Worm (Caenorhabditis elegans): ENCODE data around the gene K02D10.4.

Gene K02D10.4

ce11 chrIII:8782080-8782479 is 2.3 kb upstream of the K02D10.4 start (continued):
- peak; percentile 12 for TF ChIP-seq dpl-1 (GFP tag; optimal IDR thresholded peaks at IDR 0.05)
- TF ChIP-seq spr-3 (GFP tag; optimal IDR thresholded peaks at IDR 0.05) = no peak
- TF ChIP-seq mep-1 (tag; optimal IDR thresholded peaks at IDR 0.05) = no peak
- no peak for TF ChIP-seq zfp-2 (tag; optimal IDR thresholded peaks at IDR 0.05)
- TF ChIP-seq aly-2 (tag; optimal IDR thresholded peaks at IDR 0.05) = no peak
- no peak for TF ChIP-seq T20F7.1 (GFP tag; optimal IDR thresholded peaks at IDR 0.05)
- no peak for TF ChIP-seq nhr-42 (GFP tag; IDR thresholded peaks at IDR 0.05)
- peak; percentile 1 for TF ChIP-seq rbr-2 (tag; optimal IDR thresholded peaks at IDR 0.05)
- TF ChIP-seq ztf-7 (tag; optimal IDR thresholded peaks at IDR 0.05) = no peak
- TF ChIP-seq Y48G9A.11 (GFP tag; IDR thresholded peaks at IDR 0.05) = no peak
- TF ChIP-seq unc-130 (GFP tag; optimal IDR thresholded peaks at IDR 0.05) = no peak
- peak in 1 of 2 experiments; percentile 47 for TF ChIP-seq lsy-2 (tag; optimal IDR thresholded peaks at IDR 0.05)
- no peak for TF ChIP-seq ceh-32 (tag; optimal IDR thresholded peaks at IDR 0.05; ENCODE audit: poor library complexity)
- no peak for TF ChIP-seq F37D6.2 (tag; optimal IDR thresholded peaks at IDR 0.05)
- peak; percentile 4 for TF ChIP-seq nhr-11 (tag; optimal IDR thresholded peaks at IDR 0.05)
- TF ChIP-seq daf-16 (GFP tag; optimal IDR thresholded peaks at IDR 0.05) = peak in 1 of 2 experiments; percentile 4
- no peak for TF ChIP-seq daf-16 (tag; optimal IDR thresholded peaks at IDR 0.05)
- no peak for TF ChIP-seq aha-1 (tag)
- TF ChIP-seq nhr-77 (tag; optimal IDR thresholded peaks at IDR 0.05) = no peak

- TF ChIP-seq aha-1 (tag) = peak; percentile 18
- peak; percentile 84 for TF ChIP-seq hlh-30 (tag; optimal IDR thresholded peaks at IDR 0.05; ENCODE audit: insufficient read depth)
- TF ChIP-seq nhr-48 (tag; optimal IDR thresholded peaks at IDR 0.05) = peak; percentile 52
- peak; percentile 48 for TF ChIP-seq nhr-11 (tag; optimal IDR thresholded peaks at IDR 0.05)
- TF ChIP-seq mdl-1 (tag; optimal IDR thresholded peaks at IDR 0.05) = peak; percentile 49 to 89
- TF ChIP-seq mep-1 (tag; optimal IDR thresholded peaks at IDR 0.05) = peak; percentile 50
- peak; percentile 9 for TF ChIP-seq mes-2 (tag; optimal IDR thresholded peaks at IDR 0.05; ENCODE audit: poor library complexity, severe bottlenecking)
- TF ChIP-seq dve-1 (tag; optimal IDR thresholded peaks at IDR 0.05; ENCODE audit: insufficient read depth) = peak; percentile 33
- peak in 1 of 2 experiments; percentile 43 for TF ChIP-seq lsy-2 (tag; optimal IDR thresholded peaks at IDR 0.05)
- TF ChIP-seq ztf-7 (tag; optimal IDR thresholded peaks at IDR 0.05) = no peak
- no peak for TF ChIP-seq daf-16 (GFP tag; optimal IDR thresholded peaks at IDR 0.05)
- no peak for TF ChIP-seq daf-16 (tag; optimal IDR thresholded peaks at IDR 0.05)
- TF ChIP-seq daf-19 (GFP tag; conservative IDR thresholded peaks at IDR 0.05) = no peak
- no peak for TF ChIP-seq F49E8.2 (tag; optimal IDR thresholded peaks at IDR 0.05; ENCODE audit: borderline replicate concordance)
- peak; percentile 45; the same call in 1 of the 2 replicates for TF ChIP-seq dmd-6 (GFP tag; IDR thresholded peaks at IDR 0.05)
- TF ChIP-seq skn-1 (tag; optimal IDR thresholded peaks at IDR 0.05) = no peak
- no peak for TF ChIP-seq ces-1 (GFP tag; optimal IDR thresholded peaks at IDR 0.05)
- peak in 1 of 2 experiments; percentile 99 for TF ChIP-seq unc-62 (GFP tag; optimal IDR thresholded peaks at IDR 0.05 in 1 of 2)
- TF ChIP-seq unc-62 (tag; optimal IDR thresholded peaks at IDR 0.05) = no peak
- no peak for TF ChIP-seq lir-3 (tag; optimal IDR thresholded peaks at IDR 0.05)
- peak; percentile 81 for TF ChIP-seq nhr-28 (tag; optimal IDR thresholded peaks at IDR 0.05)
- 0 out of 2 replicates have a peak, but pooled peaks have one; percentile 8 for TF ChIP-seq ceh-20 (GFP tag; IDR thresholded peaks at IDR 0.05)
- peak; percentile 89 for TF ChIP-seq hlh-11 (tag; optimal IDR thresholded peaks at IDR 0.05)
- peak; percentile 74 for TF ChIP-seq mxl-3 (GFP tag; optimal IDR thresholded peaks at IDR 0.05)
- TF ChIP-seq ZK546.5 (tag; optimal IDR thresholded peaks at IDR 0.05) = no peak
- no peak for TF ChIP-seq ceh-32 (tag; optimal IDR thresholded peaks at IDR 0.05; ENCODE audit: poor library complexity)
Observed at ce11 chrIII:8780473-8780872, 661 bp upstream of the K02D10.4 start.

ce11 chrIII:8775953-8776352 is 3.9 kb downstream of the K02D10.4 start, which contains the start of gene snap-29:
TSS of gene snap-29 (plus strand) at chrIII:8776253.
- TF ChIP-seq lin-29 (GFP tag; IDR thresholded peaks at IDR 0.05) = no peak
- no peak for TF ChIP-seq pqm-1 (tag; optimal IDR thresholded peaks at IDR 0.05)
- no peak for TF ChIP-seq fos-1 (tag; optimal IDR thresholded peaks at IDR 0.05)
- TF ChIP-seq jun-1 (tag; optimal IDR thresholded peaks at IDR 0.05) = no peak
- TF ChIP-seq ceh-32 (tag; optimal IDR thresholded peaks at IDR 0.05; ENCODE audit: poor library complexity) = no peak
- no peak for TF ChIP-seq egl-27 (tag; optimal IDR thresholded peaks at IDR 0.05)
- no peak for TF ChIP-seq ZK546.5 (tag; optimal IDR thresholded peaks at IDR 0.05)
- no peak for TF ChIP-seq skn-1 (tag; optimal IDR thresholded peaks at IDR 0.05)
- TF ChIP-seq Y48G9A.11 (GFP tag; IDR thresholded peaks at IDR 0.05) = no peak
- no peak for TF ChIP-seq gei-8 (GFP tag; optimal IDR thresholded peaks at IDR 0.05)
- TF ChIP-seq nhr-25 (tag; optimal IDR thresholded peaks at IDR 0.05; ENCODE audit: borderline replicate concordance, insufficient read depth) = no peak
- no peak for TF ChIP-seq F10B5.3 (tag; optimal IDR thresholded peaks at IDR 0.05)
- TF ChIP-seq ctbp-1 (GFP tag; IDR thresholded peaks at IDR 0.05) = no peak
- TF ChIP-seq daf-8 (GFP tag; IDR thresholded peaks at IDR 0.05) = no peak
- no peak for TF ChIP-seq daf-12 (tag; optimal IDR thresholded peaks at IDR 0.05)
- no peak for TF ChIP-seq fkh-10 (GFP tag; optimal IDR thresholded peaks at IDR 0.05)
- no peak for TF ChIP-seq hmg-1.1 (GFP tag; IDR thresholded peaks at IDR 0.05)

Data from whole organism, L4 larva.